Fruit fly (Drosophila melanogaster): ENCODE data around the gene CG46025.

CG46025 gene

dm6 chr2L:7777979-7778692 lies 24.2 kb downstream of the CG46025 start, which contains the start of gene CG7179:
Gene CG7179 (minus strand): TSS chr2L:7778029.
- TF ChIP-seq pad (GFP tag; optimal IDR thresholded peaks at IDR 0.05), result no peak
- no peak for TF ChIP-seq kay (GFP tag; ENCODE audit: borderline replicate concordance)
- TF ChIP-seq Crg-1 (GFP tag; optimal IDR thresholded peaks at IDR 0.05), result no peak

dm6 chr2L:7779785-7780184 lies 25.8 kb downstream of the CG46025 start, which contains the start of gene Uro:
Gene Uro (plus strand): TSS chr2L:7780085.
- TF ChIP-seq Mnt (GFP tag; optimal IDR thresholded peaks at IDR 0.05) (no peak), cic (GFP tag; optimal IDR thresholded peaks at IDR 0.05) (peak; percentile 28), kay (GFP tag; ENCODE audit: borderline replicate concordance) (peak; percentile 41), CG1620 (GFP tag; optimal IDR thresholded peaks at IDR 0.05) (no peak), Clk (GFP tag; optimal IDR thresholded peaks at IDR 0.05) (no peak)

dm6 chr2L:7781165-7781564 lies 27.2 kb downstream of the CG46025 start, which contains the start of gene CG7164:
Gene CG7164 (plus strand): TSS chr2L:7781465.
- no peak for TF ChIP-seq cnc (optimal IDR thresholded peaks at IDR 0.05)
- no peak for TF ChIP-seq Clk (GFP tag; optimal IDR thresholded peaks at IDR 0.05)
- TF ChIP-seq CG1620 (GFP tag; optimal IDR thresholded peaks at IDR 0.05), result no peak
- no peak for TF ChIP-seq CG7045 (GFP tag; optimal IDR thresholded peaks at IDR 0.05)
- no peak for TF ChIP-seq CG7101 (tag; optimal IDR thresholded peaks at IDR 0.05)
- no peak for TF ChIP-seq ovo (GFP tag; optimal IDR thresholded peaks at IDR 0.05)
- TF ChIP-seq Crg-1 (GFP tag; optimal IDR thresholded peaks at IDR 0.05), result no peak
- no peak for TF ChIP-seq kay (GFP tag; ENCODE audit: borderline replicate concordance)
- TF ChIP-seq CG11617 (GFP tag; optimal IDR thresholded peaks at IDR 0.05), result no peak
- no peak for TF ChIP-seq CG33017 (tag; optimal IDR thresholded peaks at IDR 0.05)

dm6 chr2L:7782788-7783401 lies 28.9 kb downstream of the CG46025 start, which contains the start of gene Brd7-9:
Gene Brd7-9 (plus strand): TSS chr2L:7782865.
- TF ChIP-seq CG7101 (tag; optimal IDR thresholded peaks at IDR 0.05) (peak; percentile 40), CG1620 (GFP tag; optimal IDR thresholded peaks at IDR 0.05) (no peak), pad (GFP tag; optimal IDR thresholded peaks at IDR 0.05) (peak; percentile 34), CG11617 (GFP tag; optimal IDR thresholded peaks at IDR 0.05) (peak; percentile 55), CG5204 (GFP tag; optimal IDR thresholded peaks at IDR 0.05) (peak; percentile 10), kay (GFP tag; ENCODE audit: borderline replicate concordance) (no peak), Mnt (GFP tag; optimal IDR thresholded peaks at IDR 0.05) (no peak), toe (GFP tag; optimal IDR thresholded peaks at IDR 0.05) (no peak), ovo (GFP tag; optimal IDR thresholded peaks at IDR 0.05) (no peak), Hr96 (GFP tag; optimal IDR thresholded peaks at IDR 0.05) (no peak), CG12768 (GFP tag; optimal IDR thresholded peaks at IDR 0.05) (peak; percentile 24), cnc (optimal IDR thresholded peaks at IDR 0.05) (no peak), CG33017 (tag; optimal IDR thresholded peaks at IDR 0.05) (no peak), CG14711 (tag; optimal IDR thresholded peaks at IDR 0.05) (no peak), Crg-1 (GFP tag; optimal IDR thresholded peaks at IDR 0.05) (no peak), CG7045 (GFP tag; optimal IDR thresholded peaks at IDR 0.05) (peak; percentile 40), bab1 (GFP tag; optimal IDR thresholded peaks at IDR 0.05) (peak; percentile 22), tj (GFP tag; optimal IDR thresholded peaks at IDR 0.05) (peak; percentile 14), Clk (GFP tag; optimal IDR thresholded peaks at IDR 0.05) (no peak), cic (GFP tag; optimal IDR thresholded peaks at IDR 0.05) (no peak)

- TF ChIP-seq kay (GFP tag; ENCODE audit: borderline replicate concordance), result peak; percentile 24
- peak; percentile 5 for TF ChIP-seq Mnt (GFP tag; optimal IDR thresholded peaks at IDR 0.05)
- TF ChIP-seq CG7101 (tag; optimal IDR thresholded peaks at IDR 0.05), result no peak
Measured at dm6 chr2L:7788952-7789466, 35.0 kb downstream of the CG46025 start.

dm6 chr2L:7790081-7790447 lies 36.1 kb downstream of the CG46025 start:
- no peak for TF ChIP-seq Mnt (GFP tag; optimal IDR thresholded peaks at IDR 0.05)
- no peak for TF ChIP-seq CG5204 (GFP tag; optimal IDR thresholded peaks at IDR 0.05)
- TF ChIP-seq cic (GFP tag; optimal IDR thresholded peaks at IDR 0.05), result no peak
- TF ChIP-seq CG14711 (tag; optimal IDR thresholded peaks at IDR 0.05), result no peak
- no peak for TF ChIP-seq CG1620 (GFP tag; optimal IDR thresholded peaks at IDR 0.05)
- no peak for TF ChIP-seq Hr96 (GFP tag; optimal IDR thresholded peaks at IDR 0.05)
- TF ChIP-seq CG12768 (GFP tag; optimal IDR thresholded peaks at IDR 0.05), result no peak
- TF ChIP-seq CG11617 (GFP tag; optimal IDR thresholded peaks at IDR 0.05), result no peak
- no peak for TF ChIP-seq CG7045 (GFP tag; optimal IDR thresholded peaks at IDR 0.05)
- no peak for TF ChIP-seq cnc (optimal IDR thresholded peaks at IDR 0.05)
- TF ChIP-seq CG7101 (tag; optimal IDR thresholded peaks at IDR 0.05), result no peak
- no peak for TF ChIP-seq toe (GFP tag; optimal IDR thresholded peaks at IDR 0.05)
- TF ChIP-seq Crg-1 (GFP tag; optimal IDR thresholded peaks at IDR 0.05), result no peak
- no peak for TF ChIP-seq kay (GFP tag; ENCODE audit: borderline replicate concordance)
- TF ChIP-seq bab1 (GFP tag; optimal IDR thresholded peaks at IDR 0.05), result no peak
- TF ChIP-seq ovo (GFP tag; optimal IDR thresholded peaks at IDR 0.05), result no peak
- no peak for TF ChIP-seq Clk (GFP tag; optimal IDR thresholded peaks at IDR 0.05)
- no peak for TF ChIP-seq tj (GFP tag; optimal IDR thresholded peaks at IDR 0.05)
- TF ChIP-seq pad (GFP tag; optimal IDR thresholded peaks at IDR 0.05), result no peak

Data from whole organism, adult.